Worm (Caenorhabditis elegans) whole organism, young adult: Measurements from ENCODE around the gene T19D12.9.

Experiments
- D2030.7 ChIP-seq: fragments of 200-800 bp; sonication (Bioruptor generic); IDR thresholded peaks from 2 replicates; pipeline ENCODE4 v1.3.6; 2022; ENCODE audit warnings: missing genetic modification reagents, missing genetic modification characterization, missing compliant biosample characterization
- F49E8.2 ChIP-seq: sonication (generic microtip); optimal IDR thresholded peaks from 3 replicates; lab custom pipeline; 2017; ENCODE audit warnings: missing genetic modification characterization, mild to moderate bottlenecking, missing compliant biosample characterization, antibody characterized with exemption, moderate library complexity; ENCODE audit not compliant: insufficient read depth
- Y67H2A.10 ChIP-seq: fragments of 200-800 bp; sonication (Bioruptor generic); conservative IDR thresholded peaks from 2 replicates; pipeline ENCODE4 v1.3.6; 2022; ENCODE audit warnings: missing genetic modification reagents, missing genetic modification characterization, missing compliant biosample characterization
- aptf-3 ChIP-seq: fragments of 200-800 bp; sonication (Bioruptor generic); IDR thresholded peaks from 2 replicates; pipeline ENCODE4 v1.3.6; 2022; ENCODE audit warnings: missing genetic modification characterization, missing compliant biosample characterization
- bed-1 ChIP-seq: fragments of 200-800 bp; sonication (Bioruptor generic); IDR thresholded peaks from 2 replicates; pipeline ENCODE4 v1.3.6; 2022; ENCODE audit warnings: missing genetic modification reagents, missing genetic modification characterization, missing compliant biosample characterization
- cebp-1 ChIP-seq, 2 experiments: fragments of 200-800 bp in 1 of 2; sonication (Bioruptor generic) in 1 of 2; sonication (generic microtip) in 1 of 2; IDR thresholded peaks in 1 of 2; optimal IDR thresholded peaks in 1 of 2; 2 replicates each; pipeline versions ENCODE4 v1.3.6 to Lab custom; 2017 to 2022; ENCODE audit warnings: missing compliant biosample characterization in 2 of 2, missing genetic modification characterization in 2 of 2, mild to moderate bottlenecking in 1 of 2, missing genetic modification reagents in 1 of 2, moderate library complexity in 1 of 2
- hrde-1 ChIP-seq: sonication (generic microtip); optimal IDR thresholded peaks from 2 replicates; lab custom pipeline; 2016; ENCODE audit warnings: missing genetic modification characterization, mild to moderate bottlenecking, missing compliant biosample characterization, moderate library complexity, missing genotype, missing genetic modification reagents, borderline replicate concordance

- TF ChIP-seq cebp-1 (GFP tag; IDR thresholded peaks at IDR 0.05; lab: Robert Waterston, UW) (no peak), cebp-1 (tag; optimal IDR thresholded peaks at IDR 0.05; lab: Kevin White, UChicago) (no peak), aptf-3 (GFP tag; lab: Robert Waterston, UW) (no peak), bed-1 (GFP tag; lab: Robert Waterston, UW) (no peak), hrde-1 (no peak), F49E8.2 (tag; lab: Kevin White, UChicago) (no peak), D2030.7 (GFP tag; lab: Robert Waterston, UW) (no peak), Y67H2A.10 (GFP tag; lab: Robert Waterston, UW) (no peak)
Measured at ce11 chrII:6642651-6643167, 11.5 kb downstream of the T19D12.9 start, which contains the start of gene T19D12.6.
